Worm (Caenorhabditis elegans) whole organism, mixed stage, embryonic: ENCODE data around the gene Y97E10B.1.

Experiments used
- bed-3 ChIP-seq: fragments of 200-800 bp; sonication (Bioruptor generic); optimal IDR thresholded peaks from 3 replicates; lab custom pipeline; 2018; ENCODE audit warnings: mild to moderate bottlenecking, missing genetic modification characterization, moderate library complexity, missing compliant biosample characterization
- blmp-1 ChIP-seq: fragments of 150-350 bp; optimal IDR thresholded peaks from 2 replicates; lab custom pipeline; 2014; ENCODE audit warnings: missing biosample characterization, missing genetic modification characterization
- ceh-39 ChIP-seq: fragments of 150-350 bp; optimal IDR thresholded peaks from 2 replicates; lab custom pipeline; 2014; ENCODE audit warnings: missing biosample characterization, missing genetic modification characterization
- ceh-43 ChIP-seq: fragments of 200-800 bp; sonication (Bioruptor generic); optimal IDR thresholded peaks from 2 replicates; lab custom pipeline; 2018; ENCODE audit warnings: mild to moderate bottlenecking, missing genetic modification characterization, moderate library complexity, missing compliant biosample characterization
- ceh-83 ChIP-seq: fragments of 200-800 bp; sonication (Bioruptor generic); optimal IDR thresholded peaks from 2 replicates; lab custom pipeline; 2018; ENCODE audit warnings: mild to moderate bottlenecking, missing genetic modification characterization, missing compliant biosample characterization
- ces-1 ChIP-seq: fragments of 150-350 bp; optimal IDR thresholded peaks from 2 replicates; lab custom pipeline; 2014; ENCODE audit warnings: missing biosample characterization, missing genetic modification reagents, missing genetic modification characterization
- cnd-1 ChIP-seq: fragments of 200-800 bp; sonication (Bioruptor generic); optimal IDR thresholded peaks from 2 replicates; lab custom pipeline; 2018; ENCODE audit warnings: mild to moderate bottlenecking, missing genetic modification characterization, missing compliant biosample characterization
- drap-1 ChIP-seq: fragments of 200-800 bp; sonication (Bioruptor generic); optimal IDR thresholded peaks from 3 replicates; lab custom pipeline; 2018; ENCODE audit warnings: mild to moderate bottlenecking, missing genetic modification characterization, missing compliant biosample characterization
- elt-1 ChIP-seq: sonication (generic microtip); optimal IDR thresholded peaks from 2 replicates; lab custom pipeline; 2017; ENCODE audit warnings: missing genetic modification characterization, mild to moderate bottlenecking, missing compliant biosample characterization, antibody characterized with exemption, moderate library complexity, borderline replicate concordance; ENCODE audit not compliant: insufficient read depth
- elt-3 ChIP-seq: fragments of 150-350 bp; optimal IDR thresholded peaks from 2 replicates; lab custom pipeline; 2014; ENCODE audit warnings: missing biosample characterization, missing genetic modification characterization
- flh-1 ChIP-seq: fragments of 200-800 bp; sonication (Bioruptor generic); optimal IDR thresholded peaks from 2 replicates; lab custom pipeline; 2018; ENCODE audit warnings: mild to moderate bottlenecking, missing genetic modification characterization, moderate library complexity, missing compliant biosample characterization
- ham-2 ChIP-seq: fragments of 200-800 bp; sonication (Bioruptor generic); optimal IDR thresholded peaks from 2 replicates; lab custom pipeline; 2018; ENCODE audit warnings: mild to moderate bottlenecking, missing genetic modification characterization, missing compliant biosample characterization
- hlh-1 ChIP-seq: fragments of 150-350 bp; optimal IDR thresholded peaks from 2 replicates; lab custom pipeline; 2014; ENCODE audit warnings: missing biosample characterization, missing genetic modification reagents, missing genetic modification characterization
- lin-13 ChIP-seq: fragments of 150-350 bp; optimal IDR thresholded peaks from 2 replicates; lab custom pipeline; 2014; ENCODE audit warnings: missing biosample characterization, missing genetic modification characterization
- lin-32 ChIP-seq: fragments of 200-800 bp; sonication (Bioruptor generic); optimal IDR thresholded peaks from 2 replicates; lab custom pipeline; 2018; ENCODE audit warnings: mild to moderate bottlenecking, missing genetic modification characterization, missing compliant biosample characterization
- mab-5 ChIP-seq: fragments of 150-350 bp; optimal IDR thresholded peaks from 2 replicates; lab custom pipeline; 2014; ENCODE audit warnings: missing biosample characterization, missing genetic modification characterization
- mep-1 ChIP-seq: fragments of 150-350 bp; optimal IDR thresholded peaks from 2 replicates; lab custom pipeline; 2017; ENCODE audit warnings: missing biosample characterization, missing genetic modification reagents, missing genetic modification characterization, inconsistent platforms
- mls-2 ChIP-seq: sonication (generic microtip); optimal IDR thresholded peaks from 2 replicates; lab custom pipeline; 2016; ENCODE audit warnings: mild to moderate bottlenecking, missing genetic modification characterization, moderate library complexity, missing compliant biosample characterization
- nhr-12 ChIP-seq: fragments of 150-350 bp; optimal IDR thresholded peaks from 2 replicates; lab custom pipeline; 2014; ENCODE audit warnings: missing biosample characterization, missing genetic modification characterization
- nhr-2 ChIP-seq: fragments of 150-350 bp; optimal IDR thresholded peaks from 2 replicates; lab custom pipeline; 2014; ENCODE audit warnings: missing biosample characterization, missing genetic modification characterization
- nhr-237 ChIP-seq: fragments of 150-350 bp; optimal IDR thresholded peaks from 2 replicates; lab custom pipeline; 2014; ENCODE audit warnings: missing biosample characterization, missing genetic modification characterization
- nhr-28 ChIP-seq: fragments of 150-350 bp; optimal IDR thresholded peaks from 2 replicates; lab custom pipeline; 2014; ENCODE audit warnings: missing biosample characterization, missing genetic modification characterization
- nhr-76 ChIP-seq: sonication (generic microtip); optimal IDR thresholded peaks from 2 replicates; lab custom pipeline; 2017; ENCODE audit warnings: missing biosample characterization, missing genetic modification characterization
- pha-4 ChIP-seq: fragments of 150-350 bp; optimal IDR thresholded peaks from 2 replicates; lab custom pipeline; 2018; ENCODE audit warnings: missing biosample characterization, missing genetic modification reagents, missing genetic modification characterization
- sem-2 ChIP-seq: fragments of 200-800 bp; sonication (Bioruptor generic); optimal IDR thresholded peaks from 2 replicates; lab custom pipeline; 2018; ENCODE audit warnings: mild to moderate bottlenecking, missing genetic modification characterization, missing compliant biosample characterization
- snpc-4 ChIP-seq: fragments of 150-350 bp; optimal IDR thresholded peaks from 2 replicates; lab custom pipeline; 2014; ENCODE audit warnings: missing biosample characterization, missing genetic modification characterization
- sptf-1 ChIP-seq: sonication (generic microtip); optimal IDR thresholded peaks from 2 replicates; lab custom pipeline; 2017; ENCODE audit warnings: mild to moderate bottlenecking, missing genetic modification characterization, moderate library complexity, missing compliant biosample characterization
- tbx-8 ChIP-seq: fragments of 200-800 bp; sonication (Bioruptor generic); optimal IDR thresholded peaks from 2 replicates; lab custom pipeline; 2018; ENCODE audit warnings: mild to moderate bottlenecking, missing genetic modification characterization, moderate library complexity, missing compliant biosample characterization
- unc-120 ChIP-seq: sonication (generic microtip); optimal IDR thresholded peaks from 2 replicates; lab custom pipeline; 2017; ENCODE audit warnings: missing genetic modification characterization, missing compliant biosample characterization; ENCODE audit not compliant: poor library complexity, severe bottlenecking
- unc-39 ChIP-seq: fragments of 150-350 bp; optimal IDR thresholded peaks from 2 replicates; lab custom pipeline; 2014; ENCODE audit warnings: missing biosample characterization, missing genetic modification characterization
- zip-8 ChIP-seq: fragments of 150-350 bp; optimal IDR thresholded peaks from 2 replicates; lab custom pipeline; 2014; ENCODE audit warnings: missing biosample characterization, missing genetic modification characterization
- ztf-11 ChIP-seq: fragments of 150-350 bp; optimal IDR thresholded peaks from 2 replicates; lab custom pipeline; 2014; ENCODE audit warnings: missing biosample characterization, missing genetic modification characterization

Gene Y97E10B.1

DNA sequence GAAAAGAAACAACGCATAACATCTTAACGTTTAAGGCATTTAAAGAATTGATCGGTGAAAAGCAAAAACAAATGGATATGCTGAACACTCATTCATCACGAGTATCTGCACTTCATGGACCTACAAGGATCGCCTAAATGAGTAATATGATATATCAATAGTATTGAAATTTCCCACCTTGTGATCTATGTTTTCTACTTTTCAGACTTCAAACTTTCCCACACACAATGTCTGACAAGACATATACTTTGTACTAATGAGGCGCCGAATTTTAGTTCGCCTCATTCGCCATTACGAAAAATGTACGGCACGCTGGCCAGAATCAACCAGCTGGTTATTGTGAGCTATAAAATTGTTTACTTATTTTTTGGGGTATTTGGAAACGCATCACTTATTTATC, 16.9 kb upstream of the Y97E10B.1 start, which contains the start of gene srsx-6:
srsx-6 (plus strand) TSS at position 301 of the 400 bp plus-strand sequence.
- TF ChIP-seq drap-1, result no peak
- no peak for TF ChIP-seq ceh-43
- TF ChIP-seq ceh-39 (tag; lab: Kevin White, UChicago), result no peak
- no peak for TF ChIP-seq mls-2 (tag; lab: Kevin White, UChicago)
- no peak for TF ChIP-seq nhr-2 (tag; lab: Kevin White, UChicago)
- TF ChIP-seq blmp-1 (tag; lab: Kevin White, UChicago), result no peak
- TF ChIP-seq sem-2 (GFP tag; lab: Kevin White, UChicago), result no peak
- no peak for TF ChIP-seq zip-8 (tag; lab: Kevin White, UChicago)
- TF ChIP-seq snpc-4, result no peak
- no peak for TF ChIP-seq ces-1 (GFP tag; lab: Kevin White, UChicago)
- TF ChIP-seq ceh-83 (GFP tag; lab: Kevin White, UChicago), result no peak
- no peak for TF ChIP-seq mab-5
- TF ChIP-seq hlh-1 (tag; lab: Kevin White, UChicago), result no peak
- TF ChIP-seq bed-3 (GFP tag; lab: Kevin White, UChicago), result no peak
- TF ChIP-seq ham-2, result no peak
- no peak for TF ChIP-seq nhr-12
- TF ChIP-seq flh-1, result no peak
- no peak for TF ChIP-seq nhr-237
- no peak for TF ChIP-seq nhr-28 (tag; lab: Kevin White, UChicago)
- no peak for TF ChIP-seq tbx-8 (GFP tag; lab: Kevin White, UChicago)

ce11 chrV:7928660-7929059, 15.0 kb upstream of the Y97E10B.1 start, which contains the start of gene srsx-5:
Gene srsx-5, plus strand, starts transcription at chrV:7928960.
- TF ChIP-seq zip-8 (tag; lab: Kevin White, UChicago) (no peak), unc-120 (tag; lab: Kevin White, UChicago) (no peak), sem-2 (GFP tag; lab: Kevin White, UChicago) (no peak), nhr-12 (no peak)
- TF ChIP-seq, all 35 proteins: peak for 0

ce11 chrV:7932998-7933397, 10.7 kb upstream of the Y97E10B.1 start, which contains the start of gene ncx-10:
Gene ncx-10, minus strand, starts transcription at chrV:7933098.
- TF ChIP-seq nhr-28 (tag; lab: Kevin White, UChicago), result no peak
- TF ChIP-seq sptf-1, result no peak
- TF ChIP-seq lin-32 (GFP tag; lab: Kevin White, UChicago), result no peak
- TF ChIP-seq mep-1 (tag; lab: Kevin White, UChicago), result no peak
- no peak for TF ChIP-seq snpc-4
- TF ChIP-seq, all 35 proteins: peak for 0

- TF ChIP-seq bed-3 (GFP tag; lab: Kevin White, UChicago) (no peak), unc-39 (no peak), ces-1 (GFP tag; lab: Kevin White, UChicago) (no peak), cnd-1 (tag; lab: Kevin White, UChicago) (no peak), elt-1 (tag; lab: Kevin White, UChicago) (no peak), mls-2 (tag; lab: Kevin White, UChicago) (no peak), pha-4 (tag; lab: Kevin White, UChicago) (no peak), ztf-11 (tag; lab: Kevin White, UChicago) (no peak), elt-3 (no peak), hlh-1 (tag; lab: Kevin White, UChicago) (no peak), nhr-76 (tag; lab: Kevin White, UChicago) (no peak), lin-13 (tag; lab: Kevin White, UChicago) (no peak)
These were observed 6.5 kb upstream of the Y97E10B.1 start, which contains the start of gene srsx-3 for ce11 chrV:7937152-7937551. Gene srsx-3, minus strand, starts transcription at chrV:7937252.

DNA sequence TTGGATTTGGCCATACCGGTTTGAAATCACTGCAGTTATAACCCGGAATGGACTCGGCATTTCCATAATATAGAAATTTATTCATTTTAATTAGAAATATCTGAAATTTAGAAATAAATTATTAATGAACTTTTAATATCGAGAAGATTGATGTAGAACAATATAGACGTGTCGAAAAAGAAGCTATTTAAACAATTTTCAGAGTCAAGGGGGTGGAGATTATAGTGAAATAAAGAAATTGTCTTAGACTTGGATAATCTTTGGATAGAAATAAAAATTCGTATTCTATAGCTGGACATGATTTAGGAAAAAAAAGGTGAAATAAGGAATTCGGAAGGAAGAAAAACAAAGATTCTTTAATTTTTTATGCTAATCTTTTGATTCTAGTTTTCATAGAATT, 3.4 kb upstream of the Y97E10B.1 start, which contains the start of gene srt-53:
srt-53 (minus strand) TSS at position 101 of the 400 bp plus-strand sequence.
- no peak for TF ChIP-seq nhr-28 (tag; lab: Kevin White, UChicago)
- TF ChIP-seq sem-2 (GFP tag; lab: Kevin White, UChicago), result no peak
- no peak for TF ChIP-seq nhr-76 (tag; lab: Kevin White, UChicago)
- no peak for TF ChIP-seq nhr-237
- TF ChIP-seq lin-32 (GFP tag; lab: Kevin White, UChicago), result no peak
- no peak for TF ChIP-seq cnd-1 (tag; lab: Kevin White, UChicago)
- no peak for TF ChIP-seq ceh-83 (GFP tag; lab: Kevin White, UChicago)
